Fruit fly (Drosophila melanogaster) whole organism, adult: ENCODE results near the gene mag.

Experiments
- CG12768 ChIP-seq: fragments of 200-800 bp; sonication (Bioruptor generic); optimal IDR thresholded peaks from 2 replicates; lab custom pipeline; 2017; ENCODE audit warnings: missing biosample characterization, missing genetic modification characterization, mild to moderate bottlenecking, moderate library complexity, missing genetic modification reagents
- CG14711 ChIP-seq: fragments of 200-800 bp; sonication (Bioruptor generic); optimal IDR thresholded peaks from 2 replicates; lab custom pipeline; 2018; ENCODE audit warnings: missing biosample characterization, mild to moderate bottlenecking, missing genetic modification characterization, moderate library complexity
- CG33017 ChIP-seq: fragments of 200-800 bp; sonication (Bioruptor generic); optimal IDR thresholded peaks from 2 replicates; lab custom pipeline; 2018; ENCODE audit warnings: missing biosample characterization, mild to moderate bottlenecking, missing genetic modification characterization, moderate library complexity
- CG7045 ChIP-seq: fragments of 200-800 bp; sonication (Bioruptor generic); optimal IDR thresholded peaks from 2 replicates; lab custom pipeline; 2017; ENCODE audit warnings: missing biosample characterization, mild to moderate bottlenecking, missing genetic modification characterization
- CG7101 ChIP-seq: fragments of 200-800 bp; sonication (Bioruptor generic); optimal IDR thresholded peaks from 2 replicates; lab custom pipeline; 2018; ENCODE audit warnings: missing biosample characterization, mild to moderate bottlenecking, missing genetic modification characterization, moderate library complexity
- Clk ChIP-seq: fragments of 200-800 bp; sonication (Bioruptor generic); optimal IDR thresholded peaks from 2 replicates; lab custom pipeline; 2017; ENCODE audit warnings: missing biosample characterization, missing genetic modification characterization
- Hr96 ChIP-seq: fragments of 200-800 bp; sonication (Bioruptor generic); optimal IDR thresholded peaks from 2 replicates; lab custom pipeline; 2016; ENCODE audit warnings: missing biosample characterization, missing genetic modification characterization
- cic ChIP-seq: fragments of 200-800 bp; sonication (Bioruptor generic); optimal IDR thresholded peaks from 2 replicates; lab custom pipeline; 2017; ENCODE audit warnings: missing biosample characterization, mild to moderate bottlenecking, missing genetic modification characterization, moderate library complexity
- cnc ChIP-seq, 2 experiments: fragments of >200 bp; optimal IDR thresholded peaks; 2 replicates each; lab custom pipeline; 2017
- kay ChIP-seq: fragments of 200-800 bp; sonication (Bioruptor generic); peaks from one replicate; lab custom pipeline; 2016; ENCODE audit warnings: missing biosample characterization, missing genetic modification characterization, borderline replicate concordance
- ovo ChIP-seq: fragments of 200-800 bp; sonication (Bioruptor generic); optimal IDR thresholded peaks from 2 replicates; lab custom pipeline; 2016; ENCODE audit warnings: missing biosample characterization, missing genetic modification characterization
- pad ChIP-seq: fragments of 200-800 bp; sonication (Bioruptor generic); optimal IDR thresholded peaks from 3 replicates; lab custom pipeline; 2017; ENCODE audit warnings: missing biosample characterization, missing genetic modification characterization, mild to moderate bottlenecking, moderate library complexity, missing genetic modification reagents
- tj ChIP-seq: fragments of 200-800 bp; sonication (Bioruptor generic); optimal IDR thresholded peaks from 3 replicates; lab custom pipeline; 2017; ENCODE audit warnings: missing biosample characterization, mild to moderate bottlenecking, missing genetic modification characterization, moderate library complexity
- toe ChIP-seq: fragments of 200-800 bp; sonication (Bioruptor generic); optimal IDR thresholded peaks from 2 replicates; lab custom pipeline; 2016; ENCODE audit warnings: missing biosample characterization, missing genetic modification characterization

DNA sequence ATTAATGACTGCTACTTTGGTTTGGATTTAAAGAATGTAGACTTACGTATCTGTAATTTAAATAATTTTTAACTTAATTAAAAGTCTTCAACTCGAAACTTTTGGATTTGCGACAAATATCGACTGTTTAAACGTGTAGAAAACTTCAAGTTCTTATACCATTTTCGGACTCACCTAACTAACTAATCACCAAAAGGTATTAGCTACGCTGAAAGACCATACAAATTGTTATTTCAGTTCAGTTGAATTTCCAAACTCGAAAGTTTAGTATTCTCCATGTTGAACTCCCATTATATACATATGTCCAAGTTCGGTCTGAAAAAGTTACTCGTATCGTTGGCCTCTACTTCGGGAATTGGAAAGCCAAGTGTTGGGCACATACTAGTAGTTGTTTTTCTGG is 45.2 kb downstream of the mag start, which contains the start of gene CG5078:
- TF ChIP-seq CG7101 (no peak), CG12768 (GFP tag; lab: Kevin White, UChicago) (no peak), CG7045 (GFP tag; lab: Kevin White, UChicago) (no peak), pad (GFP tag; lab: Kevin White, UChicago) (no peak), Hr96 (no peak), toe (GFP tag; lab: Kevin White, UChicago) (no peak), CG33017 (no peak), cic (GFP tag; lab: Kevin White, UChicago) (no peak), kay (GFP tag; lab: Kevin White, UChicago) (no peak), tj (GFP tag; lab: Kevin White, UChicago) (no peak), CG14711 (no peak), cnc (optimal IDR thresholded peaks at IDR 0.05; lab: Kevin White, UChicago) (no peak), ovo (GFP tag; lab: Kevin White, UChicago) (no peak), Clk (GFP tag; lab: Kevin White, UChicago) (no peak)
